In the genomic region with DNA sequence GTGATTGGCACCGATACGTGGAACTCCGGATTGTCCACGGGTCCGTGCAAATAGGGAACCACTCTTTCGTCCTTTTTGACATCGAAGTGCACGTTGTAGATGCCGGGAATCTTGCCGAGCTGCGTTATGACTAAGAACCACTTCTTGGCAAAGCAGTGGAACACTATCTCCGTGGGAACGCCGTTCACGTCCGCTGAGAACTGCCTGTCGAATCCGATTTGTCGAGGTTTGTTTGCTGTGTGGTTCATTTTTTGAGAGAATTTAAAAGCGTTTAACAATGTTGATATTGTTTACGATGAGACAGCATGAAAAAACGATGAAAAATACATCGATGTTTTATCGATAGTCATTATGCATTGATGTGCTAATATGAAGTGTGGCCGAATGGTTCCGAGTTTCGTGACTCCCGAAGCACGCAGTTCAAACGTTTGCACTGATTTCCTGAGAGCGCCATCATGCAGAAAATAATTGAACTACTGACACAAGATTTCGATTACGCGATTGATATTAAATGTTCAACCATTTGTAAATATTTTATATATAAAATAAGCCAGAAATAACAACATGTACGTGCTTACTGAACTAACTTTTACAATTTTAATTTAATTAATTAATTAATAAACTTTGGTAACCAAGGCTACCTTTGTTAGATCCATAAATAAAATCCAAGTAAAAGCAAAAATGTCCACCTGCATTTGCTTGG, we compare ENCODE assay signal across 1 fruit fly cellular context.
A peak's percentile ranks its signal among the peaks of the same experiment; 100 is the strongest.
TF ChIP-seq lines count a peak whose summit lies in the region.

Gene CG11885 (minus strand): TSS at position 332 of the 703 bp plus-strand sequence.
Gene CG13692 (plus strand): TSS at position 653 of the 703 bp plus-strand sequence.

TF ChIP-seq in whole organism, embryonic, 481 proteins besides CTCF, POLR2A, EP300 and RAD21 (continued from another document and continues in another):
- TF ChIP-seq CG1529 (GFP tag; optimal IDR thresholded peaks at IDR 0.05; lab: Kevin White, UChicago) (no peak), p53 (GFP tag; optimal IDR thresholded peaks at IDR 0.05; lab: Kevin White, UChicago) (no peak), bab2 (GFP tag; optimal IDR thresholded peaks at IDR 0.05; lab: Kevin White, UChicago) (no peak), bcd (GFP tag; optimal IDR thresholded peaks at IDR 0.05; lab: Kevin White, UChicago) (peak; percentile 24), zfh1 (GFP tag; IDR thresholded peaks at IDR 0.05; lab: Robert Waterston, UW) (no peak), CG34224 (GFP tag; IDR thresholded peaks at IDR 0.05; lab: Robert Waterston, UW; ENCODE audit: partially characterized antibody) (peak; percentile 100), CG1603 (tag; optimal IDR thresholded peaks at IDR 0.05; lab: Kevin White, UChicago) (peak; percentile 90), CG8765 (GFP tag; IDR thresholded peaks at IDR 0.05; lab: Robert Waterston, UW) (no peak), Fer2 (tag; optimal IDR thresholded peaks at IDR 0.05; lab: Kevin White, UChicago) (peak; percentile 38), tgo (GFP tag; IDR thresholded peaks at IDR 0.05; lab: Robert Waterston, UW) (no peak), Dip2 (GFP tag; IDR thresholded peaks at IDR 0.05; lab: Robert Waterston, UW) (no peak), ftz-f1 (GFP tag; optimal IDR thresholded peaks at IDR 0.05; lab: Kevin White, UChicago) (peak; percentile 58), CG12744 (GFP tag; optimal IDR thresholded peaks at IDR 0.05; lab: Kevin White, UChicago) (peak; percentile 30), CG43689 (GFP tag; IDR thresholded peaks at IDR 0.05; lab: Robert Waterston, UW) (no peak), CG8478 (optimal IDR thresholded peaks at IDR 0.05; lab: Kevin White, UChicago) (no peak), tup (GFP tag; optimal IDR thresholded peaks at IDR 0.05; lab: Kevin White, UChicago) (no peak), otp (GFP tag; IDR thresholded peaks at IDR 0.05; lab: Robert Waterston, UW) (0 out of 3 replicates have a peak, but pooled peaks have one; percentile 6), Nf-YC (tag; optimal IDR thresholded peaks at IDR 0.05; lab: Kevin White, UChicago) (peak; percentile 71), Bgb (GFP tag; IDR thresholded peaks at IDR 0.05; lab: Robert Waterston, UW; ENCODE audit: partially characterized antibody) (peak; percentile 99), CG1832 (GFP tag; optimal IDR thresholded peaks at IDR 0.05; lab: Kevin White, UChicago) (no peak), ci (GFP tag; IDR thresholded peaks at IDR 0.05; lab: Robert Waterston, UW) (no peak; the same call in 2 of the 3 replicates), nom (GFP tag; optimal IDR thresholded peaks at IDR 0.05; lab: Kevin White, UChicago) (peak; percentile 34), wdn (GFP tag; IDR thresholded peaks at IDR 0.05; lab: Robert Waterston, UW) (no peak), Dek (tag; optimal IDR thresholded peaks at IDR 0.05; lab: Kevin White, UChicago) (peak; percentile 67), CG2120 (GFP tag; optimal IDR thresholded peaks at IDR 0.05; lab: Kevin White, UChicago) (peak; percentile 51), ac (GFP tag; optimal IDR thresholded peaks at IDR 0.05; lab: Kevin White, UChicago) (no peak), CG14710 (tag; optimal IDR thresholded peaks at IDR 0.05; lab: Kevin White, UChicago) (peak; percentile 81), gfzf (GFP tag; optimal IDR thresholded peaks at IDR 0.05; lab: Kevin White, UChicago) (peak; percentile 79), CG7928 (GFP tag; optimal IDR thresholded peaks at IDR 0.05; lab: Kevin White, UChicago) (peak; percentile 2), knrl (GFP tag; IDR thresholded peaks at IDR 0.05; lab: Robert Waterston, UW; ENCODE audit: partially characterized antibody) (peak; percentile 97), CG17568 (GFP tag; optimal IDR thresholded peaks at IDR 0.05; lab: Kevin White, UChicago) (peak; percentile 37), CG3847 (GFP tag; IDR thresholded peaks at IDR 0.05; lab: Robert Waterston, UW) (peak; percentile 75), pnt (GFP tag; optimal IDR thresholded peaks at IDR 0.05; lab: Kevin White, UChicago) (no peak), Gsc (GFP tag; IDR thresholded peaks at IDR 0.05; lab: Robert Waterston, UW) (no peak), CG9876 (GFP tag; optimal IDR thresholded peaks at IDR 0.05; lab: Kevin White, UChicago) (no peak), CG18262 (tag; optimal IDR thresholded peaks at IDR 0.05; lab: Kevin White, UChicago) (peak; percentile 40), fd64A (GFP tag; optimal IDR thresholded peaks at IDR 0.05; lab: Kevin White, UChicago) (no peak), Tbp (GFP tag; optimal IDR thresholded peaks at IDR 0.05; lab: Kevin White, UChicago) (no peak), Sox102F (GFP tag; optimal IDR thresholded peaks at IDR 0.05; lab: Kevin White, UChicago) (no peak), Elba2 (GFP tag; optimal IDR thresholded peaks at IDR 0.05; lab: Kevin White, UChicago) (no peak), pfk (GFP tag; optimal IDR thresholded peaks at IDR 0.05; lab: Kevin White, UChicago) (no peak), stc (GFP tag; IDR thresholded peaks at IDR 0.05; lab: Robert Waterston, UW) (no peak), row (GFP tag; IDR thresholded peaks at IDR 0.05; lab: Robert Waterston, UW) (peak; percentile 62), caup (GFP tag; optimal IDR thresholded peaks at IDR 0.05; lab: Kevin White, UChicago; ENCODE audit: severe bottlenecking) (peak; percentile 63), CG8924 (tag; optimal IDR thresholded peaks at IDR 0.05; lab: Kevin White, UChicago) (peak; percentile 71), Hsf (GFP tag; optimal IDR thresholded peaks at IDR 0.05; lab: Kevin White, UChicago) (peak; percentile 8), CG4282 (GFP tag; optimal IDR thresholded peaks at IDR 0.05; lab: Kevin White, UChicago) (no peak), odd (GFP tag; optimal IDR thresholded peaks at IDR 0.05; lab: Kevin White, UChicago) (no peak), MESR4 (GFP tag; optimal IDR thresholded peaks at IDR 0.05; lab: Kevin White, UChicago) (peak; percentile 72), dysf (GFP tag; IDR thresholded peaks at IDR 0.05; lab: Robert Waterston, UW) (no peak), CG18764 (GFP tag; optimal IDR thresholded peaks at IDR 0.05; lab: Kevin White, UChicago) (peak; percentile 9), chn (GFP tag; optimal IDR thresholded peaks at IDR 0.05; lab: Kevin White, UChicago) (no peak), CG12942 (GFP tag; optimal IDR thresholded peaks at IDR 0.05; lab: Kevin White, UChicago) (peak; percentile 19), CG11085 (GFP tag; IDR thresholded peaks at IDR 0.05; lab: Robert Waterston, UW) (no peak), Aef1 (GFP tag; IDR thresholded peaks at IDR 0.05; lab: Robert Waterston, UW) (no peak), Lpt (GFP tag; optimal IDR thresholded peaks at IDR 0.05; lab: Kevin White, UChicago) (no peak), Eip74EF (GFP tag; optimal IDR thresholded peaks at IDR 0.05; lab: Kevin White, UChicago) (no peak), Dbx (GFP tag; IDR thresholded peaks at IDR 0.05; lab: Robert Waterston, UW) (peak; percentile 73), NC2β (GFP tag; optimal IDR thresholded peaks at IDR 0.05; lab: Kevin White, UChicago) (peak; percentile 58), pros (GFP tag; optimal IDR thresholded peaks at IDR 0.05; lab: Kevin White, UChicago) (no peak), Rfx (GFP tag; IDR thresholded peaks at IDR 0.05; lab: Robert Waterston, UW) (peak; percentile 74), phol (tag; optimal IDR thresholded peaks at IDR 0.05; lab: Kevin White, UChicago) (peak; percentile 69), Ptx1 (GFP tag; IDR thresholded peaks at IDR 0.05; lab: Robert Waterston, UW) (no peak), pum (GFP tag; optimal IDR thresholded peaks at IDR 0.05; lab: Kevin White, UChicago) (peak; percentile 4), dmrt11E (tag; optimal IDR thresholded peaks at IDR 0.05; lab: Kevin White, UChicago) (no peak), ATbp (GFP tag; optimal IDR thresholded peaks at IDR 0.05; lab: Kevin White, UChicago) (no peak), CG32767 (GFP tag; IDR thresholded peaks at IDR 0.05; lab: Robert Waterston, UW) (no peak), CG1602 (GFP tag; optimal IDR thresholded peaks at IDR 0.05; lab: Kevin White, UChicago) (no peak), bbx (GFP tag; IDR thresholded peaks at IDR 0.05; lab: Robert Waterston, UW; ENCODE audit: partially characterized antibody) (peak; percentile 99), CG11696 (GFP tag; IDR thresholded peaks at IDR 0.05; lab: Robert Waterston, UW) (no peak), CG6272 (GFP tag; IDR thresholded peaks at IDR 0.05; lab: Robert Waterston, UW) (peak; percentile 59), CG8290 (GFP tag; optimal IDR thresholded peaks at IDR 0.05; lab: Kevin White, UChicago) (peak; percentile 93), CG8290 (tag; optimal IDR thresholded peaks at IDR 0.05; lab: Kevin White, UChicago) (peak in 1 of 2 experiments; percentile 88), NfI (GFP tag; optimal IDR thresholded peaks at IDR 0.05; lab: Kevin White, UChicago) (peak; percentile 67), Sry-β (GFP tag; optimal IDR thresholded peaks at IDR 0.05; lab: Kevin White, UChicago) (peak; percentile 38), Hr78 (GFP tag; optimal IDR thresholded peaks at IDR 0.05; lab: Kevin White, UChicago) (no peak), lov (optimal IDR thresholded peaks at IDR 0.05; lab: Kevin White, UChicago) (no peak), lov (GFP tag; IDR thresholded peaks at IDR 0.05; lab: Robert Waterston, UW) (0 out of 3 replicates have a peak, but pooled peaks have one; percentile 51), Mad (GFP tag; optimal IDR thresholded peaks at IDR 0.05; lab: Kevin White, UChicago) (peak; percentile 45), CG10209 (GFP tag; optimal IDR thresholded peaks at IDR 0.05; lab: Kevin White, UChicago) (peak; percentile 31), CG9932 (GFP tag; IDR thresholded peaks at IDR 0.05; lab: Robert Waterston, UW) (peak; percentile 74), gsb-n (tag; optimal IDR thresholded peaks at IDR 0.05; lab: Kevin White, UChicago) (peak; percentile 32), CG6765 (GFP tag; optimal IDR thresholded peaks at IDR 0.05; lab: Kevin White, UChicago) (no peak), MTF-1 (GFP tag; optimal IDR thresholded peaks at IDR 0.05; lab: Kevin White, UChicago; ENCODE audit: borderline replicate concordance) (peak; percentile 24), sens-2 (GFP tag; IDR thresholded peaks at IDR 0.05; lab: Robert Waterston, UW) (peak; percentile 93), CG3407 (GFP tag; optimal IDR thresholded peaks at IDR 0.05; lab: Kevin White, UChicago) (no peak), twi (tag; optimal IDR thresholded peaks at IDR 0.05; lab: Kevin White, UChicago) (peak; percentile 25), pho (GFP tag; optimal IDR thresholded peaks at IDR 0.05; lab: Kevin White, UChicago) (peak; percentile 10), sens (GFP tag; lab: Kevin White, UChicago) (peak; percentile 95), CG10543 (GFP tag; optimal IDR thresholded peaks at IDR 0.05; lab: Kevin White, UChicago) (no peak), CG4360 (GFP tag; IDR thresholded peaks at IDR 0.05; lab: Robert Waterston, UW) (no peak), CG4328 (GFP tag; optimal IDR thresholded peaks at IDR 0.05; lab: Kevin White, UChicago) (no peak), CG8388 (GFP tag; optimal IDR thresholded peaks at IDR 0.05; lab: Kevin White, UChicago) (no peak), CG31441 (GFP tag; IDR thresholded peaks at IDR 0.05; lab: Robert Waterston, UW) (peak; percentile 37; the same call in 1 of the 2 replicates), abd-A (tag; optimal IDR thresholded peaks at IDR 0.05; lab: Kevin White, UChicago) (peak; percentile 86), ab (GFP tag; optimal IDR thresholded peaks at IDR 0.05; lab: Kevin White, UChicago) (no peak), CG10565 (GFP tag; optimal IDR thresholded peaks at IDR 0.05; lab: Kevin White, UChicago) (no peak), gcm2 (GFP tag; optimal IDR thresholded peaks at IDR 0.05; lab: Kevin White, UChicago) (no peak), gce (GFP tag; IDR thresholded peaks at IDR 0.05; lab: Robert Waterston, UW) (no peak), CG15479 (GFP tag; optimal IDR thresholded peaks at IDR 0.05; lab: Kevin White, UChicago) (peak; percentile 9), CG17612 (GFP tag; IDR thresholded peaks at IDR 0.05; lab: Robert Waterston, UW) (no peak), Oli (tag; optimal IDR thresholded peaks at IDR 0.05; lab: Kevin White, UChicago) (no peak), tx (GFP tag; optimal IDR thresholded peaks at IDR 0.05; lab: Kevin White, UChicago) (no peak), en (GFP tag; optimal IDR thresholded peaks at IDR 0.05; lab: Kevin White, UChicago) (no peak), hb (GFP tag; IDR thresholded peaks at IDR 0.05; lab: Robert Waterston, UW; ENCODE audit: partially characterized antibody) (peak; percentile 95), kah (GFP tag; optimal IDR thresholded peaks at IDR 0.05; lab: Kevin White, UChicago) (no peak), CG9215 (GFP tag; IDR thresholded peaks at IDR 0.05; lab: Robert Waterston, UW) (no peak), CG17328 (GFP tag; IDR thresholded peaks at IDR 0.05; lab: Robert Waterston, UW) (0 out of 2 replicates have a peak, but pooled peaks have one; percentile 15), Ada2b (GFP tag; IDR thresholded peaks at IDR 0.05; lab: Robert Waterston, UW) (no peak), tio (GFP tag; optimal IDR thresholded peaks at IDR 0.05; lab: Kevin White, UChicago) (no peak), CG2202 (tag; optimal IDR thresholded peaks at IDR 0.05; lab: Kevin White, UChicago) (no peak), klu (GFP tag; IDR thresholded peaks at IDR 0.05; lab: Robert Waterston, UW) (no peak), az2 (GFP tag; optimal IDR thresholded peaks at IDR 0.05; lab: Kevin White, UChicago) (peak; percentile 21), CG10979 (tag; optimal IDR thresholded peaks at IDR 0.05; lab: Kevin White, UChicago) (peak; percentile 13), BtbVII (GFP tag; optimal IDR thresholded peaks at IDR 0.05; lab: Kevin White, UChicago) (no peak), da (GFP tag; optimal IDR thresholded peaks at IDR 0.05; lab: Kevin White, UChicago) (no peak), sd (tag; optimal IDR thresholded peaks at IDR 0.05; lab: Kevin White, UChicago) (peak; percentile 74), Max (GFP tag; optimal IDR thresholded peaks at IDR 0.05; lab: Kevin White, UChicago) (peak; percentile 30), cwo (GFP tag; optimal IDR thresholded peaks at IDR 0.05; lab: Kevin White, UChicago) (no peak), Mrtf (GFP tag; IDR thresholded peaks at IDR 0.05; lab: Robert Waterston, UW) (no peak), Dll (GFP tag; IDR thresholded peaks at IDR 0.05; lab: Robert Waterston, UW; ENCODE audit: partially characterized antibody) (peak; percentile 98), CG14050 (GFP tag; IDR thresholded peaks at IDR 0.05; lab: Robert Waterston, UW) (no peak), ase (GFP tag; IDR thresholded peaks at IDR 0.05; lab: Robert Waterston, UW) (no peak), Doc3 (GFP tag; IDR thresholded peaks at IDR 0.05; lab: Robert Waterston, UW; ENCODE audit: partially characterized antibody) (peak; percentile 99), CG7786 (GFP tag; optimal IDR thresholded peaks at IDR 0.05; lab: Kevin White, UChicago) (no peak)
